Worm (Caenorhabditis elegans) whole organism, L1 larva: ENCODE results near the gene Y38H6A.3.
"Not testable (repeated sequence)": the region's sequence is repeated elsewhere in the genome, so short reads cannot be mapped to it uniquely, and the experiment has no call there.

Source experiments
- C16A3.4 ChIP-seq: fragments of 150-350 bp; optimal IDR thresholded peaks from 2 replicates; lab custom pipeline; 2014; ENCODE audit warnings: missing biosample characterization, missing genetic modification characterization
- Y116A8C.19 ChIP-seq: sonication (generic microtip); optimal IDR thresholded peaks from 2 replicates; lab custom pipeline; 2016; ENCODE audit warnings: missing compliant biosample characterization, missing genetic modification characterization, borderline replicate concordance
- ceh-63 ChIP-seq: fragments of 200-800 bp; sonication (Bioruptor generic); optimal IDR thresholded peaks from 2 replicates; lab custom pipeline; 2018; ENCODE audit warnings: mild to moderate bottlenecking, missing genetic modification characterization, missing compliant biosample characterization
- ceh-8 ChIP-seq: fragments of 200-800 bp; sonication (Bioruptor generic); optimal IDR thresholded peaks from 2 replicates; lab custom pipeline; 2018; ENCODE audit warnings: mild to moderate bottlenecking, missing genetic modification characterization, moderate library complexity, missing compliant biosample characterization
- dpl-1 ChIP-seq, 3 experiments: fragments of 150-350 bp in 2 of 3; sonication (generic microtip) in 1 of 3; optimal IDR thresholded peaks; 2 replicates each; lab custom pipeline; 2014 to 2017; ENCODE audit warnings: missing biosample characterization in 3 of 3, missing genetic modification characterization in 3 of 3, missing genetic modification reagents in 3 of 3
- efl-1 ChIP-seq, 4 experiments: fragments of 150-350 bp; optimal IDR thresholded peaks in 3 of 4; peaks in 1 of 4; 1 replicate in 1 of 4; 2 replicates in 3 of 4; lab custom pipeline; 2014; ENCODE audit warnings: missing biosample characterization in 2 of 4, missing genetic modification characterization in 2 of 4, missing genetic modification reagents in 2 of 4
- efl-3 ChIP-seq: fragments of 200-800 bp; sonication (Bioruptor generic); optimal IDR thresholded peaks from 2 replicates; lab custom pipeline; 2018; ENCODE audit warnings: mild to moderate bottlenecking, missing genetic modification characterization, missing compliant biosample characterization
- elt-2 ChIP-seq: sonication (generic microtip); optimal IDR thresholded peaks from 2 replicates; lab custom pipeline; 2016; ENCODE audit warnings: missing genetic modification characterization, mild to moderate bottlenecking, inconsistent platforms, missing compliant biosample characterization, missing genetic modification reagents
- fkh-8 ChIP-seq: sonication (generic microtip); optimal IDR thresholded peaks from 2 replicates; lab custom pipeline; 2016; ENCODE audit warnings: mild to moderate bottlenecking, missing genetic modification characterization, missing compliant biosample characterization
- hlh-17 ChIP-seq: fragments of 200-800 bp; sonication (Bioruptor generic); optimal IDR thresholded peaks from 2 replicates; lab custom pipeline; 2018; ENCODE audit warnings: missing genetic modification characterization, mild to moderate bottlenecking, missing compliant biosample characterization, moderate library complexity, borderline replicate concordance
- hlh-4 ChIP-seq: sonication (generic microtip); optimal IDR thresholded peaks from 2 replicates; lab custom pipeline; 2016; ENCODE audit warnings: mild to moderate bottlenecking, missing genetic modification characterization, missing compliant biosample characterization
- hpl-2 ChIP-seq: fragments of 150-350 bp; optimal IDR thresholded peaks from 2 replicates; lab custom pipeline; 2014; ENCODE audit warnings: missing biosample characterization, missing genetic modification reagents, missing genetic modification characterization
- irx-1 ChIP-seq: sonication (generic microtip); optimal IDR thresholded peaks from 2 replicates; lab custom pipeline; 2016; ENCODE audit warnings: missing genetic modification characterization, missing compliant biosample characterization
- isw-1 ChIP-seq: fragments of 200-800 bp; sonication (Bioruptor generic); IDR thresholded peaks from 2 replicates; pipeline ENCODE4 v1.3.6; 2022; ENCODE audit warnings: missing genetic modification characterization, missing compliant biosample characterization
- lin-13 ChIP-seq: fragments of 150-350 bp; optimal IDR thresholded peaks from 2 replicates; lab custom pipeline; 2014; ENCODE audit warnings: missing biosample characterization, missing genetic modification reagents, missing genetic modification characterization
- lin-15B ChIP-seq: fragments of 150-350 bp; sonication (generic microtip); optimal IDR thresholded peaks from 3 replicates; lab custom pipeline; 2014; ENCODE audit warnings: missing biosample characterization, missing genetic modification characterization
- lin-35 ChIP-seq, 2 experiments: fragments of 150-350 bp; optimal IDR thresholded peaks; 2 replicates each; lab custom pipeline; 2014; ENCODE audit warnings: missing biosample characterization in 2 of 2, missing genetic modification characterization in 2 of 2, missing genetic modification reagents in 2 of 2
- lsy-2 ChIP-seq, 2 experiments: fragments of 150-350 bp; optimal IDR thresholded peaks; 2 replicates each; lab custom pipeline; 2014; ENCODE audit warnings: missing biosample characterization in 2 of 2, missing genetic modification characterization in 2 of 2
- mep-1 ChIP-seq: fragments of 150-350 bp; optimal IDR thresholded peaks from 2 replicates; lab custom pipeline; 2014; ENCODE audit warnings: missing biosample characterization, missing genetic modification characterization
- nhr-11 ChIP-seq: fragments of 150-350 bp; optimal IDR thresholded peaks from 2 replicates; lab custom pipeline; 2014; ENCODE audit warnings: missing biosample characterization, missing genetic modification characterization
- nhr-28 ChIP-seq: fragments of 150-350 bp; optimal IDR thresholded peaks from 2 replicates; lab custom pipeline; 2014; ENCODE audit warnings: missing biosample characterization, missing genetic modification characterization
- nhr-47 ChIP-seq: sonication (generic microtip); optimal IDR thresholded peaks from 2 replicates; lab custom pipeline; 2016; ENCODE audit warnings: mild to moderate bottlenecking, missing genetic modification characterization, moderate library complexity, missing compliant biosample characterization
- nhr-76 ChIP-seq: sonication (generic microtip); optimal IDR thresholded peaks from 2 replicates; lab custom pipeline; 2017; ENCODE audit warnings: missing biosample characterization, missing genetic modification characterization
- nhr-77 ChIP-seq: fragments of 150-350 bp; optimal IDR thresholded peaks from 2 replicates; lab custom pipeline; 2014; ENCODE audit warnings: missing biosample characterization, missing genetic modification characterization
- pag-3 ChIP-seq: sonication (generic microtip); optimal IDR thresholded peaks from 2 replicates; lab custom pipeline; 2017; ENCODE audit warnings: missing genetic modification characterization, mild to moderate bottlenecking, missing compliant biosample characterization, antibody characterized with exemption, borderline replicate concordance; ENCODE audit not compliant: insufficient read depth
- pax-3 ChIP-seq: fragments of 200-800 bp; sonication (Bioruptor generic); optimal IDR thresholded peaks from 2 replicates; lab custom pipeline; 2018; ENCODE audit warnings: mild to moderate bottlenecking, missing genetic modification characterization, moderate library complexity, missing compliant biosample characterization
- rnt-1 ChIP-seq: sonication (generic microtip); optimal IDR thresholded peaks from 2 replicates; lab custom pipeline; 2016; ENCODE audit warnings: mild to moderate bottlenecking, missing genetic modification characterization, moderate library complexity, missing compliant biosample characterization
- sptf-1 ChIP-seq: fragments of 150-350 bp; optimal IDR thresholded peaks from 2 replicates; lab custom pipeline; 2014; ENCODE audit warnings: missing biosample characterization, missing genetic modification characterization
- swsn-7 ChIP-seq: sonication (generic microtip); optimal IDR thresholded peaks from 2 replicates; lab custom pipeline; 2016; ENCODE audit warnings: missing genetic modification characterization, missing compliant biosample characterization
- tbx-2 ChIP-seq: sonication (generic microtip); optimal IDR thresholded peaks from 2 replicates; lab custom pipeline; 2016; ENCODE audit warnings: missing genetic modification characterization, missing compliant biosample characterization
- tlp-1 ChIP-seq: fragments of 150-350 bp; optimal IDR thresholded peaks from 2 replicates; lab custom pipeline; 2014; ENCODE audit warnings: missing biosample characterization, missing genetic modification characterization
- unc-130 ChIP-seq: fragments of 150-350 bp; optimal IDR thresholded peaks from 2 replicates; lab custom pipeline; 2017; ENCODE audit warnings: missing biosample characterization, missing genetic modification characterization, inconsistent platforms
- unc-62 ChIP-seq: fragments of 150-350 bp; optimal IDR thresholded peaks from 2 replicates; lab custom pipeline; 2014; ENCODE audit warnings: missing biosample characterization, missing genetic modification reagents, missing genetic modification characterization
- vab-15 ChIP-seq: sonication (generic microtip); optimal IDR thresholded peaks from 2 replicates; lab custom pipeline; 2017; ENCODE audit warnings: missing genotype, mild to moderate bottlenecking, missing genetic modification characterization, missing compliant biosample characterization
- xbp-1 ChIP-seq: sonication (generic microtip); optimal IDR thresholded peaks from 2 replicates; lab custom pipeline; 2016; ENCODE audit warnings: missing genetic modification characterization, missing compliant biosample characterization
- zag-1 ChIP-seq: fragments of 150-350 bp; optimal IDR thresholded peaks from 2 replicates; lab custom pipeline; 2014; ENCODE audit warnings: missing biosample characterization, missing genetic modification characterization
- zip-4 ChIP-seq: fragments of 200-800 bp; sonication (Bioruptor generic); optimal IDR thresholded peaks from 2 replicates; lab custom pipeline; 2018; ENCODE audit warnings: mild to moderate bottlenecking, missing genetic modification characterization, moderate library complexity, missing compliant biosample characterization
- ztf-4 ChIP-seq: fragments of 150-350 bp; optimal IDR thresholded peaks from 2 replicates; lab custom pipeline; 2014; ENCODE audit warnings: missing biosample characterization, missing genetic modification characterization

Y38H6A.3 gene

ce11 chrV:20356472-20356871 lies 11.5 kb downstream of the Y38H6A.3 start, which contains the start of gene grd-11:
TSS of gene grd-11 (plus strand) at chrV:20356772.
- TF ChIP-seq hpl-2 (GFP tag; lab: Kevin White, UChicago) (no peak), lin-35 (GFP tag; optimal IDR thresholded peaks at IDR 0.05; lab: Kevin White, UChicago) (no peak), hlh-4 (tag; lab: Kevin White, UChicago) (no peak), lsy-2 (tag; optimal IDR thresholded peaks at IDR 0.05; lab: Kevin White, UChicago) (no peak), sptf-1 (no peak), tbx-2 (tag; lab: Kevin White, UChicago) (no peak), nhr-28 (tag; lab: Kevin White, UChicago) (no peak), tlp-1 (tag; lab: Kevin White, UChicago) (no peak), ztf-4 (tag; lab: Kevin White, UChicago) (no peak), irx-1 (tag; lab: Kevin White, UChicago) (no peak), nhr-11 (no peak), zip-4 (no peak)

ce11 chrV:20366839-20367238 lies 21.9 kb downstream of the Y38H6A.3 start, which contains the start of gene K02E2.8:
TSS of gene K02E2.8 (minus strand) at chrV:20366939.
- TF ChIP-seq pag-3 (tag; lab: Kevin White, UChicago) = no peak
- no peak for TF ChIP-seq tlp-1 (tag; lab: Kevin White, UChicago)
- TF ChIP-seq unc-130 (tag; lab: Kevin White, UChicago) = no peak
- TF ChIP-seq isw-1 (GFP tag; lab: Robert Waterston, UW) = no peak
- no peak for TF ChIP-seq rnt-1 (tag; lab: Kevin White, UChicago)
- no peak for TF ChIP-seq dpl-1 (GFP tag; optimal IDR thresholded peaks at IDR 0.05; lab: Kevin White, UChicago)
- no peak for TF ChIP-seq vab-15
- TF ChIP-seq unc-62 (GFP tag; lab: Kevin White, UChicago) = no peak
- TF ChIP-seq ceh-63 (GFP tag; lab: Kevin White, UChicago) = no peak
- no peak for TF ChIP-seq xbp-1 (tag; lab: Kevin White, UChicago)
- TF ChIP-seq hlh-17 (GFP tag; lab: Kevin White, UChicago) = no peak
- TF ChIP-seq swsn-7 (tag; lab: Kevin White, UChicago) = no peak

- TF ChIP-seq nhr-76 (tag; lab: Kevin White, UChicago); nhr-77 (tag; lab: Kevin White, UChicago); ceh-8: not testable (repeated sequence)
Observed at ce11 chrV:20369153-20369552, 24.2 kb downstream of the Y38H6A.3 start, which contains the start of gene srh-177. TSS of gene srh-177 (minus strand) at chrV:20369253.

- peak in 1 of 2 experiments; percentile 9 for TF ChIP-seq lin-35 (GFP tag; optimal IDR thresholded peaks at IDR 0.05; lab: Kevin White, UChicago)
- TF ChIP-seq pax-3 (tag; lab: Kevin White, UChicago) = peak; percentile 25
- TF ChIP-seq elt-2 (tag; lab: Kevin White, UChicago) = peak; percentile 73
- TF ChIP-seq mep-1 (tag; lab: Kevin White, UChicago) = no peak
Observed at ce11 chrV:20374484-20374883, 29.5 kb downstream of the Y38H6A.3 start.

- TF ChIP-seq efl-3 (no peak), efl-1 (optimal IDR thresholded peaks at IDR 0.05; lab: Kevin White, UChicago) (no peak), efl-1 (GFP tag; optimal IDR thresholded peaks at IDR 0.05 in 1 of 2; lab: Kevin White, UChicago) (no peak), fkh-8 (no peak), hlh-4 (tag; lab: Kevin White, UChicago) (no peak), unc-130 (tag; lab: Kevin White, UChicago) (no peak), nhr-47 (no peak), lin-15B (tag; lab: Kevin White, UChicago) (no peak), C16A3.4 (tag; lab: Kevin White, UChicago) (no peak), zag-1 (tag; lab: Kevin White, UChicago) (no peak), rnt-1 (tag; lab: Kevin White, UChicago) (no peak), nhr-11 (no peak), lin-13 (no peak), nhr-77 (tag; lab: Kevin White, UChicago) (no peak), Y116A8C.19 (tag; lab: Kevin White, UChicago) (no peak)
Observed at ce11 chrV:20375236-20375635, 30.2 kb downstream of the Y38H6A.3 start, which contains the start of gene ins-35. TSS of gene ins-35 (plus strand) at chrV:20375536.
